Worm (Caenorhabditis elegans): ENCODE data around the gene Y67D2.2.

DNA sequence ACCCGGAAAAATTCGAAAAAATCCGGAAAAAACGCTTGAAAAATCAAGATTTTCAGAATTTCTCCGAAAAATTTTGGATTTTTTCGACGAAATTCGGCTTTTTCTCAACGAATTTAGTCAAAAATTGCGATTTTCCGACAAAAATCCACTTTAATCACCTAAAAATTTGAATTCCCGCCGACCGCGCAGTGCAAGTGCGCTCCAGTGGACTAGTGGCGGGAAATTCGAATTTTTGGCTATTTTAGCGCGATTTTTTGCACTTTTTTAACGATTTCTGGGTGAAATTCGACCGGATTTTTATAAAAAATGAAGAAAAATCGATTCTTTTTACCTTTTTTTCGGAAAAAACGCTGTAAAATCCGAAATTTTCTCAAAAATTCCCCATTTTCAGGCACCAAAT is 24.2 kb upstream of the Y67D2.2 start:
- TF ChIP-seq elt-3 (tag; optimal IDR thresholded peaks at IDR 0.05) (no peak), blmp-1 (tag; optimal IDR thresholded peaks at IDR 0.05) (no peak), nhr-237 (tag; optimal IDR thresholded peaks at IDR 0.05) (no peak), ham-2 (GFP tag; optimal IDR thresholded peaks at IDR 0.05) (no peak), unc-39 (tag; optimal IDR thresholded peaks at IDR 0.05) (no peak), nhr-28 (tag; optimal IDR thresholded peaks at IDR 0.05) (no peak)
